Worm (Caenorhabditis elegans): Measurements from ENCODE around the gene pde-2.
A peak's percentile ranks its signal among the peaks of the same experiment; 100 is the strongest.

Gene pde-2

DNA sequence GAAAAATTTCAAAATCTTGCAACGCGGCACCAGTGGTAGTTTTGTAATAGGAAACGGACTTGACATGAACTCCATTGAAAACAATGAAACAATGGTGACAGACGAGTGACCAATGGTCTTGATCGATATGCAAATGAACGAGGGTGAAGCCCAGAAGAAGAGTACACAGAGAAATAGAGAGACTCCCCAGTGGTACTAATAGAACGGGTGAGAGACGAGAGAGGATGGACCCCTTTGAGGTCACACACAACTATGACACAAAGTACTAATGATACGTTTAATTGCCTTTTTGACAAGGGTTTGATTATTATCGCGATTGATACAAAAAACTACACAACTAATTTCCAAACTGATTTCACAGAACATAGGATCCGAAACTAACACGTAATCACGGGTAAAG lies 28.4 kb upstream of the pde-2 start, which contains the start of gene F59B2.8:
TSS of gene F59B2.8 (minus strand) at position 151 of the 400 bp plus-strand sequence.
- TF ChIP-seq unc-62 (GFP tag; optimal IDR thresholded peaks at IDR 0.05), result no peak
- TF ChIP-seq chd-7 (tag; optimal IDR thresholded peaks at IDR 0.05), result no peak

DNA sequence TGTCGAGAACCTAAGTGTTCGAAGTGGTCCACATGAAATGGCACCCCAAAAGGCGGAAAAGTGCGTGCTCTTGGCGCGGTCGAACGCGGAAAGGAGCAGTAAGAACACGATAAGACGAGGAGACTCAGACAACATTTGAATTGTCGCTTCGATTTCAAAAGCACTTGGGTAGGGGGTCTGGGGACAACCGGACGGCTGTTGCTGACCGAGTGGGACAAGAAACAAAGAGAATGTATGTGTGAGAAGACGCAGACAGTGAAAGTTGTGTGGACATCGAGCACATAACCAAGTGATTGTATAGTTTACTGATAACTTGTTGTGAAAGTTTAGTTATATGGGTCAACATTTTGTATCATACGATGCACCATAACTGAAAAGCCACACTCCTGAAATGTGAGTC lies 25.5 kb upstream of the pde-2 start:
- TF ChIP-seq tbp1 (GFP tag; optimal IDR thresholded peaks at IDR 0.05) (no peak), nhr-80 (tag; optimal IDR thresholded peaks at IDR 0.05) (peak; percentile 78), cebp-1 (GFP tag; IDR thresholded peaks at IDR 0.05) (peak; percentile 46; the same call in 1 of the 2 replicates), cebp-1 (tag; optimal IDR thresholded peaks at IDR 0.05) (no peak), K12H6.12 (tag; optimal IDR thresholded peaks at IDR 0.05) (no peak), hrde-1 (tag; optimal IDR thresholded peaks at IDR 0.05; ENCODE audit: borderline replicate concordance) (no peak), madf-8 (GFP tag; conservative IDR thresholded peaks at IDR 0.05) (no peak), attf-5 (GFP tag; optimal IDR thresholded peaks at IDR 0.05) (peak; percentile 29), T07F8.4 (tag; optimal IDR thresholded peaks at IDR 0.05) (no peak), dox-1 (GFP tag; IDR thresholded peaks at IDR 0.05) (no peak; the same call in 1 of the 2 replicates)

DNA sequence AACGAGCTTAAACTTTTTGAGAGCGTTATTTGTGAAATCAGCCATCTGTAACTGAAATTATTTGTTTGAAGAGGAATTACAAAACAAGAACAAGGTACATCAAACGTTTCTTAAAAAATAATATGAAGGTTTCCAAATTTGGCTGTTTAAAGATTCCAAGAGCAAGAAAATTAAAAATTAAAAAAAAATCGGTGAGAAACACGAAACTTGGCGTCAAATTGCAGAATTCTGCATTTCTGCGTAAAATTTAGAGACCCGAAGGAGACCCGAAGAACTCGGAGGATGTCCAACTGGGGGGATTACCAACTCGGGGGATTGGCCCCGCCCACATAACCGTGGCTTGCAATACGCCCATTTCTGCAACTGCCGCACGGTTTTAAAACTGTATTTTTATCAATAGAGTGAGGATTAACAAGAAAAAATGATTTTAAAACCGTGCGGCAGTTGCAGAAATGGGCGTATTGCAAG lies 24.2 kb upstream of the pde-2 start, which contains the start of gene rab-6.1:
TSS of gene rab-6.1 (minus strand) at position 51 of the 468 bp plus-strand sequence.
- TF ChIP-seq ceh-100 (GFP tag; IDR thresholded peaks at IDR 0.05) (peak; percentile 65), D2030.7 (GFP tag; IDR thresholded peaks at IDR 0.05) (peak; percentile 56), bed-1 (GFP tag; IDR thresholded peaks at IDR 0.05) (0 out of 2 replicates have a peak, but pooled peaks have one; percentile 24)

DNA sequence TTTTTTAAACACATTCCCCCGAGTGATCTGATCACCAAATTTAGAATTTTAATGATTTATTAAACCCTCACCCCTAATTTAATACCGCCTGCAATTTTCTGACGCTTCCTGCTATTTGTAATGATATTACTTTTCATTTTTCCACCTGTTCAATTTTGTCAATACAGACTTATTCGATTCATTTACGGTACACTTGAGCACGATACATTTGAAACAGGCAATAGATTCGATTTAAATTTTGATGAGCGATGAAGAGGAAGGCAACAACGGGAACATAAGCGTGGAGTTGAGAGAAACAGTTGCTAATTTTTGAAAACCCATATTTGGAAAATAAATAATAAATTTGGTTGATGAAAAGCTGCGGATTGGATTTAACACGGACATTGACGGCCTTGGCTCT lies 23.0 kb upstream of the pde-2 start:
- TF ChIP-seq F10E7.11 (tag; optimal IDR thresholded peaks at IDR 0.05) (no peak), let-607 (tag; optimal IDR thresholded peaks at IDR 0.05) (no peak), bed-1 (GFP tag; IDR thresholded peaks at IDR 0.05) (no peak), madf-3 (GFP tag; IDR thresholded peaks at IDR 0.05) (no peak), Y53G8AR.9 (GFP tag; conservative IDR thresholded peaks at IDR 0.05) (0 out of 2 replicates have a peak, but pooled peaks have one; percentile 47), efl-1 (GFP tag; optimal IDR thresholded peaks at IDR 0.05) (no peak), ekl-4 (GFP tag; IDR thresholded peaks at IDR 0.05) (no peak), nhr-120 (GFP tag; IDR thresholded peaks at IDR 0.05) (no peak), dox-1 (GFP tag; IDR thresholded peaks at IDR 0.05) (no peak), ztf-3 (GFP tag; optimal IDR thresholded peaks at IDR 0.05) (no peak), ceh-79 (tag; optimal IDR thresholded peaks at IDR 0.05) (no peak), B0019.2 (GFP tag; conservative IDR thresholded peaks at IDR 0.05) (no peak), let-526 (GFP tag; IDR thresholded peaks at IDR 0.05) (no peak), K12H6.12 (tag; optimal IDR thresholded peaks at IDR 0.05) (no peak), mcd-1 (GFP tag; IDR thresholded peaks at IDR 0.05) (no peak), mes-4 (tag; optimal IDR thresholded peaks at IDR 0.05) (no peak), him-1 (tag; optimal IDR thresholded peaks at IDR 0.05) (peak; percentile 41), F57C9.4 (tag; optimal IDR thresholded peaks at IDR 0.05) (no peak), lsl-1 (GFP tag; optimal IDR thresholded peaks at IDR 0.05) (no peak), T07F8.4 (tag; optimal IDR thresholded peaks at IDR 0.05) (no peak), dpl-1 (GFP tag; optimal IDR thresholded peaks at IDR 0.05) (no peak), rpc-1 (optimal IDR thresholded peaks at IDR 0.05) (no peak), rpc-1 (tag; optimal IDR thresholded peaks at IDR 0.05) (no peak), pbrm-1 (GFP tag; IDR thresholded peaks at IDR 0.05) (no peak), ama-1 (optimal IDR thresholded peaks at IDR 0.05) (no peak), ama-1 (GFP tag; optimal IDR thresholded peaks at IDR 0.05) (peak in 1 of 2 experiments; percentile 44), ccch-3 (GFP tag; optimal IDR thresholded peaks at IDR 0.05) (no peak), nfya-2 (GFP tag; IDR thresholded peaks at IDR 0.05) (no peak), madf-6 (GFP tag; IDR thresholded peaks at IDR 0.05) (no peak; the same call in 1 of the 2 replicates), Y67H2A.10 (GFP tag; conservative IDR thresholded peaks at IDR 0.05) (no peak), hlh-12 (tag; optimal IDR thresholded peaks at IDR 0.05) (no peak), madf-8 (GFP tag; conservative IDR thresholded peaks at IDR 0.05) (no peak; the same call in 1 of the 2 replicates), ceh-27 (GFP tag; optimal IDR thresholded peaks at IDR 0.05) (no peak), ets-4 (GFP tag; optimal IDR thresholded peaks at IDR 0.05) (no peak)

Data from whole organism, young adult.